Worm (Caenorhabditis elegans) whole organism, L2 larva: ENCODE data around the gene F54D12.8.

Experiments
- F13H6.1 ChIP-seq: sonication (generic microtip); optimal IDR thresholded peaks from 2 replicates; lab custom pipeline; 2016; ENCODE audit warnings: missing genetic modification characterization, missing compliant biosample characterization
- R02D3.7 ChIP-seq: fragments of 150-350 bp; optimal IDR thresholded peaks from 2 replicates; lab custom pipeline; 2014; ENCODE audit warnings: missing biosample characterization, missing genetic modification characterization
- crh-2 ChIP-seq: sonication (generic microtip); optimal IDR thresholded peaks from 2 replicates; lab custom pipeline; 2017; ENCODE audit warnings: missing biosample characterization, missing genetic modification characterization
- egl-27 ChIP-seq: sonication (generic microtip); optimal IDR thresholded peaks from 3 replicates; lab custom pipeline; 2017; ENCODE audit warnings: missing biosample characterization, missing genetic modification reagents, missing genetic modification characterization
- elt-1 ChIP-seq: fragments of 150-350 bp; optimal IDR thresholded peaks from 2 replicates; lab custom pipeline; 2014; ENCODE audit warnings: missing biosample characterization, missing genetic modification characterization
- lin-39 ChIP-seq: fragments of 150-350 bp; optimal IDR thresholded peaks from 2 replicates; lab custom pipeline; 2014; ENCODE audit warnings: missing biosample characterization, missing genetic modification reagents, missing genetic modification characterization
- nhr-237 ChIP-seq: fragments of 150-350 bp; optimal IDR thresholded peaks from 2 replicates; lab custom pipeline; 2014; ENCODE audit warnings: missing biosample characterization, missing genetic modification characterization
- nhr-77 ChIP-seq: fragments of 150-350 bp; optimal IDR thresholded peaks from 2 replicates; lab custom pipeline; 2014; ENCODE audit warnings: missing biosample characterization, missing genetic modification characterization
- unc-55 ChIP-seq: fragments of 150-350 bp; sonication (generic microtip); optimal IDR thresholded peaks from 3 replicates; lab custom pipeline; 2014; ENCODE audit warnings: missing biosample characterization, missing genetic modification reagents, missing genetic modification characterization
- ztf-11 ChIP-seq: sonication (generic microtip); optimal IDR thresholded peaks from 2 replicates; lab custom pipeline; 2017; ENCODE audit warnings: missing biosample characterization, missing genetic modification characterization

- TF ChIP-seq ztf-11 (tag; lab: Kevin White, UChicago) (no peak), R02D3.7 (tag; lab: Kevin White, UChicago) (no peak), nhr-77 (tag; lab: Kevin White, UChicago) (no peak), lin-39 (no peak), nhr-237 (tag; lab: Kevin White, UChicago) (no peak), F13H6.1 (no peak), egl-27 (tag; lab: Kevin White, UChicago) (no peak), elt-1 (tag; lab: Kevin White, UChicago) (no peak), unc-55 (GFP tag; lab: Kevin White, UChicago) (no peak), crh-2 (tag; lab: Kevin White, UChicago) (no peak)
Observed at ce11 chrII:1371533-1371932, 26.3 kb downstream of the F54D12.8 start.
